Worm (Caenorhabditis elegans): ENCODE results near the gene dgk-2.

DNA sequence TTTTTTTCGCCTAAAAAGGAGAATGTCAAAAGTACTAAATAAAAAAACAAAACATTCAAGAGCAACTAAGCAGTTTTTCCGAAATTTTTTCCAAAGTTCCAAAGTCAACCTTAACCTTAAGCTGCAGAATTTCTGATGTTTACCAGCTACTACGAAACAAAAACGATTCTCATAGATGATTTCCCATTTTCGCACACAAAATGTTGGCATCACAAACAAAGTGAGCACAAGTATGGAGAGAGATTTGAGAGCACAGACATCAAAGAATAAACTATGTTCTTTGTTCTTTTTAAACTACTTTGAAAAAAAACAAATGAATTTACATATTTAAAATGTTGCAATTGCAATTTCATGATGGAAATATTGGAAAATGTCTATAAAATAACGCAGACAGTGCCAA is 19.1 kb upstream of the dgk-2 start:
- TF ChIP-seq nhr-11 (tag; optimal IDR thresholded peaks at IDR 0.05) (no peak), snpc-4 (tag; optimal IDR thresholded peaks at IDR 0.05) (no peak)
